Worm (Caenorhabditis elegans): ENCODE measurements around the gene pacl-1.

pacl-1 gene

ce11 chrV:16253687-16254086, 21.6 kb downstream of the pacl-1 start, which contains the start of gene gcy-20:
Gene gcy-20 (minus strand): TSS chrV:16253787.
- TF ChIP-seq R02D3.7 (tag; optimal IDR thresholded peaks at IDR 0.05) (no peak), skn-1 (tag; optimal IDR thresholded peaks at IDR 0.05) (no peak), ztf-11 (tag; optimal IDR thresholded peaks at IDR 0.05) (no peak), sma-9 (GFP tag; optimal IDR thresholded peaks at IDR 0.05) (no peak), sma-9 (tag; optimal IDR thresholded peaks at IDR 0.05) (no peak), ZK546.5 (tag; optimal IDR thresholded peaks at IDR 0.05) (no peak), zag-1 (tag; optimal IDR thresholded peaks at IDR 0.05) (no peak), lin-11 (tag; optimal IDR thresholded peaks at IDR 0.05) (no peak), ceh-16 (tag; optimal IDR thresholded peaks at IDR 0.05) (no peak), elt-1 (tag; optimal IDR thresholded peaks at IDR 0.05) (no peak), dmd-4 (tag; optimal IDR thresholded peaks at IDR 0.05) (no peak), unc-39 (tag; optimal IDR thresholded peaks at IDR 0.05) (no peak)

- TF ChIP-seq dmd-4 (tag; optimal IDR thresholded peaks at IDR 0.05) (no peak), lin-11 (tag; optimal IDR thresholded peaks at IDR 0.05) (no peak), unc-39 (tag; optimal IDR thresholded peaks at IDR 0.05) (no peak), nhr-23 (tag; optimal IDR thresholded peaks at IDR 0.05) (no peak), egl-27 (tag; optimal IDR thresholded peaks at IDR 0.05) (no peak), nhr-21 (tag; optimal IDR thresholded peaks at IDR 0.05) (no peak), unc-55 (GFP tag; optimal IDR thresholded peaks at IDR 0.05) (no peak), nhr-77 (tag; optimal IDR thresholded peaks at IDR 0.05) (no peak), crh-2 (tag; optimal IDR thresholded peaks at IDR 0.05) (no peak)
Measured at ce11 chrV:16249105-16249504, 26.1 kb downstream of the pacl-1 start.

DNA sequence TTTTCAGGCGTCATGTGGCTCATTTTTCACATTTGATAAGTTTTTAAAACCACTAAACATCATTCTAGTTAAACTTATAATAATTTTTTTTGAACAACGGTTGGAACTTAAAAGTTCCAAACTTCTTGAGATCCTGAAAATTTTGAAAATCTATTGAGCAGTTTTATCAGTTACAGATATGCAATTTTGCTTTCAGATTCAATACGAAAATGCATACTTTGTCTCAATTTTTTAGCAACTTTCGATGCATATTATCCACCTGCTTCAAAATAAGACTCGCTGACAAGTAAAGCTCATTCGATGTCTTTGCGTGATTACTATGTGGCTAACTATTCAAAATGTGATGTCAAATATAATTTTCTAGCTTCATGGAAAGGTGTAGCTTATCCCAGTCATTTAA, 28.7 kb downstream of the pacl-1 start, which contains the start of gene srh-95:
srh-95 (plus strand) TSS at position 301 of the 400 bp plus-strand sequence.
- TF ChIP-seq unc-62 (GFP tag; optimal IDR thresholded peaks at IDR 0.05): no peak
- no peak for TF ChIP-seq skn-1 (tag; optimal IDR thresholded peaks at IDR 0.05)
- no peak for TF ChIP-seq mbf-1 (tag; optimal IDR thresholded peaks at IDR 0.05)
- TF ChIP-seq C34F6.9 (tag; optimal IDR thresholded peaks at IDR 0.05): no peak
- TF ChIP-seq dmd-4 (tag; optimal IDR thresholded peaks at IDR 0.05): no peak
- TF ChIP-seq nhr-77 (tag; optimal IDR thresholded peaks at IDR 0.05): no peak
- no peak for TF ChIP-seq lin-11 (tag; optimal IDR thresholded peaks at IDR 0.05)
- TF ChIP-seq sem-4 (tag; optimal IDR thresholded peaks at IDR 0.05): no peak
- TF ChIP-seq mab-5 (tag; optimal IDR thresholded peaks at IDR 0.05): no peak
- TF ChIP-seq ztf-1 (GFP tag; conservative IDR thresholded peaks at IDR 0.05): no peak
- TF ChIP-seq ceh-82 (tag; optimal IDR thresholded peaks at IDR 0.05): no peak
- no peak for TF ChIP-seq nhr-237 (tag; optimal IDR thresholded peaks at IDR 0.05)
- no peak for TF ChIP-seq sma-3 (GFP tag; optimal IDR thresholded peaks at IDR 0.05)
- no peak for TF ChIP-seq unc-55 (GFP tag; optimal IDR thresholded peaks at IDR 0.05)

- TF ChIP-seq C34F6.9 (tag; optimal IDR thresholded peaks at IDR 0.05) (no peak), peb-1 (tag; optimal IDR thresholded peaks at IDR 0.05) (no peak), fos-1 (tag; optimal IDR thresholded peaks at IDR 0.05) (no peak)
Measured at ce11 chrV:16244078-16244477, 31.2 kb downstream of the pacl-1 start, which contains the start of gene srh-104. Gene srh-104 (minus strand): TSS chrV:16244178.

ce11 chrV:16237223-16237622, 38.0 kb downstream of the pacl-1 start, which contains the start of gene F21H7.5:
Gene F21H7.5 (plus strand): TSS chrV:16237523.
- TF ChIP-seq ceh-82 (tag; optimal IDR thresholded peaks at IDR 0.05) (no peak), mbf-1 (tag; optimal IDR thresholded peaks at IDR 0.05) (no peak), nhr-6 (tag; optimal IDR thresholded peaks at IDR 0.05) (no peak), ztf-1 (GFP tag; conservative IDR thresholded peaks at IDR 0.05) (no peak), nhr-237 (tag; optimal IDR thresholded peaks at IDR 0.05) (no peak), ceh-16 (tag; optimal IDR thresholded peaks at IDR 0.05) (no peak), Y55F3AM.14 (GFP tag; optimal IDR thresholded peaks at IDR 0.05) (no peak), F13H6.1 (tag; optimal IDR thresholded peaks at IDR 0.05) (no peak), peb-1 (tag; optimal IDR thresholded peaks at IDR 0.05) (no peak), zag-1 (tag; optimal IDR thresholded peaks at IDR 0.05) (no peak), ama-1 (optimal IDR thresholded peaks at IDR 0.05) (no peak), sem-4 (tag; optimal IDR thresholded peaks at IDR 0.05) (no peak), blmp-1 (tag; optimal IDR thresholded peaks at IDR 0.05; ENCODE audit: insufficient read depth) (no peak), R02D3.7 (tag; optimal IDR thresholded peaks at IDR 0.05) (no peak), aly-2 (tag; optimal IDR thresholded peaks at IDR 0.05) (no peak)
